Fruit fly (Drosophila melanogaster): Measurements from ENCODE around the gene Nxf3.

DNA sequence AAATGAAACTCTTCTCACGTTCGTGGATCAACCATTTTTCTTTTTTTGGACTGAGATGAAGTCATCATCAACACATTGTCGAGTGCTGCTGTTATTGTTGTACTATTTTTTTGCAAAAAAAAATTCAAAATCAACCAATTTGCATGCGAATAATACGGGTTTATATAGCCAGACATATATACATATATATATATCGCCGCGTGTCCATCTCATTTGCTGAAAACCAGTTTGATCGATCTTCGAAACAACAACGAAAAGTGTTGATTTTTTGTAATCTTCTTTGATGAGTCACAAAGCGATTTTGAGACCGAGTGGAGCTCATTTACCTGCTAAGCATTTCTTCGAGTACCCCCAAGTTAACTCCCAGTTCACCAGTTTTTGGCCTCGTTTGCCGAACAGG, 19.0 kb upstream of the Nxf3 start:
- TF ChIP-seq CG9948 (tag; optimal IDR thresholded peaks at IDR 0.05) (no peak), CG34367 (tag; optimal IDR thresholded peaks at IDR 0.05) (no peak), fd96Ca (GFP tag; IDR thresholded peaks at IDR 0.05) (no peak), CG14655 (GFP tag; optimal IDR thresholded peaks at IDR 0.05) (no peak), EcR (GFP tag; optimal IDR thresholded peaks at IDR 0.05) (peak; percentile 13), CG15710 (tag; optimal IDR thresholded peaks at IDR 0.05) (no peak), Ets98B (GFP tag; IDR thresholded peaks at IDR 0.05) (no peak), Pif1A (GFP tag; optimal IDR thresholded peaks at IDR 0.05) (no peak)

All from whole organism, pupa.